Worm (Caenorhabditis elegans): Measurements from ENCODE around the gene inpp-5K.

inpp-5K gene

ce11 chrIII:8199060-8199459 is 37.9 kb upstream of the inpp-5K start:
- TF ChIP-seq C34F6.9 (tag; optimal IDR thresholded peaks at IDR 0.05) = no peak
- no peak for TF ChIP-seq snpc-4 (tag; optimal IDR thresholded peaks at IDR 0.05)
- no peak for TF ChIP-seq lin-39 (tag; optimal IDR thresholded peaks at IDR 0.05)
- TF ChIP-seq mdl-1 (tag; optimal IDR thresholded peaks at IDR 0.05) = no peak
- TF ChIP-seq crh-2 (tag; optimal IDR thresholded peaks at IDR 0.05) = no peak
- no peak for TF ChIP-seq lin-11 (tag; optimal IDR thresholded peaks at IDR 0.05)
- TF ChIP-seq ZK546.5 (tag; optimal IDR thresholded peaks at IDR 0.05) = no peak

ce11 chrIII:8191695-8192094 is 30.6 kb upstream of the inpp-5K start, which contains the start of gene C50C3.1:
C50C3.1 (plus strand) TSS chrIII:8191995.
- TF ChIP-seq nhr-25 (tag; optimal IDR thresholded peaks at IDR 0.05) = no peak

ce11 chrIII:8190505-8190904 is 29.4 kb upstream of the inpp-5K start, which contains the start of gene C50C3.19:
C50C3.19 (plus strand) TSS chrIII:8190805.
- TF ChIP-seq zag-1 (tag; optimal IDR thresholded peaks at IDR 0.05) (no peak), F13H6.1 (tag; optimal IDR thresholded peaks at IDR 0.05) (no peak)

ce11 chrIII:8185130-8185529 is 24.0 kb upstream of the inpp-5K start:
- TF ChIP-seq nhr-129 (tag; optimal IDR thresholded peaks at IDR 0.05) (no peak), gmeb-1 (tag; optimal IDR thresholded peaks at IDR 0.05) (no peak), fos-1 (tag; optimal IDR thresholded peaks at IDR 0.05) (no peak), crh-2 (tag; optimal IDR thresholded peaks at IDR 0.05) (no peak), unc-55 (GFP tag; optimal IDR thresholded peaks at IDR 0.05) (no peak)

DNA sequence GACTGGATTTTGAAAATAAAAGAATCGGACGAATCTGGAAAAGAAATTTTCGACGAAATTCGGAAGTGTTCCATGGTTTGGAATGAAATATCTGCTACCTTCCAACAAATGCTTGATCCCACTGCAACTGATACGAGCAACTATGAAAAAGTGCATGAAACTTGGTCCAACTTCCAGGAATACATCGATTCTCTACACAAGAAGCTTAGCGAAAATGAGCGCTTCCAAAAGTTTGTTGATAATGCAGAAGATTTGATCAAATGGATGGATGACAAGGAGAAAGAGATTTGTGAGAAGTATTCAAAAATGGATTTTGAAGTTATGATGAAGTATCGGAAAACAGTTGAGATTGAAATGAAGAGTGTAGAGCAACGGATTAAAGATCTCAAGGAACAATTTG is 21.4 kb upstream of the inpp-5K start:
- no peak for TF ChIP-seq elt-3 (tag; optimal IDR thresholded peaks at IDR 0.05)
- TF ChIP-seq ztf-1 (GFP tag; conservative IDR thresholded peaks at IDR 0.05) = no peak
- no peak for TF ChIP-seq nhr-77 (tag; optimal IDR thresholded peaks at IDR 0.05)
- TF ChIP-seq sma-9 (GFP tag; optimal IDR thresholded peaks at IDR 0.05) = no peak
- TF ChIP-seq sma-9 (tag; optimal IDR thresholded peaks at IDR 0.05) = no peak
- TF ChIP-seq nhr-11 (tag; optimal IDR thresholded peaks at IDR 0.05) = no peak
- TF ChIP-seq nhr-25 (tag; optimal IDR thresholded peaks at IDR 0.05) = no peak
- no peak for TF ChIP-seq ZK546.5 (tag; optimal IDR thresholded peaks at IDR 0.05)
- no peak for TF ChIP-seq unc-62 (GFP tag; optimal IDR thresholded peaks at IDR 0.05)

- TF ChIP-seq sem-4 (tag; optimal IDR thresholded peaks at IDR 0.05) (no peak), nhr-11 (tag; optimal IDR thresholded peaks at IDR 0.05) (no peak), mab-5 (tag; optimal IDR thresholded peaks at IDR 0.05) (no peak), Y55F3AM.14 (GFP tag; optimal IDR thresholded peaks at IDR 0.05) (no peak), nhr-129 (tag; optimal IDR thresholded peaks at IDR 0.05) (no peak), sma-3 (GFP tag; optimal IDR thresholded peaks at IDR 0.05) (no peak), elt-1 (tag; optimal IDR thresholded peaks at IDR 0.05) (no peak), nhr-77 (tag; optimal IDR thresholded peaks at IDR 0.05) (no peak), C34F6.9 (tag; optimal IDR thresholded peaks at IDR 0.05) (no peak), R02D3.7 (tag; optimal IDR thresholded peaks at IDR 0.05) (no peak), blmp-1 (tag; optimal IDR thresholded peaks at IDR 0.05; ENCODE audit: insufficient read depth) (no peak), unc-39 (tag; optimal IDR thresholded peaks at IDR 0.05) (no peak), ztf-11 (tag; optimal IDR thresholded peaks at IDR 0.05) (no peak), fos-1 (tag; optimal IDR thresholded peaks at IDR 0.05) (no peak)
These were observed 20.4 kb upstream of the inpp-5K start, which contains the start of gene spc-2 for ce11 chrIII:8181581-8181980. spc-2 (plus strand) TSS chrIII:8181881.

DNA sequence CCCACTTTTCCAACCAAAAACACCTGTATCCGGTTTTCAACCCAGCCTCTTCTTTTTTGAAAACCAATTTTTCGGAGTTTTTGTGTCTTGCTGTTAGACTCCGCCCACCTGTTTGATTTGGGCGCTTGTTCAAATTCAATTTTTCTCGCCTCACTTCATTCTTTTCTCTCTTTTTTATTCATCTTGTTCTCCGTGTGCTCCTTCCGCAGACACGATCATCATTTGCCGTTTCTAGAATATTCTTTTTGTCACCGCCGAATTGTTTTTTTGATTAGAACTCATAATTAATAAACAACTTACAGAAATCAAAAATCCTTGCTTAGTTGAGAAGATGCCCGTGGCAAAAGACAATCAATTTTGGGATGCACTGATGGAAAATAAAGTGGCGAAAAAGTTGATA is 17.8 kb upstream of the inpp-5K start, which contains the start of gene C50C3.5:
Gene C50C3.5, plus strand, starts transcription at position 301 of the 400 bp plus-strand sequence.
- no peak for TF ChIP-seq unc-55 (GFP tag; optimal IDR thresholded peaks at IDR 0.05)
- no peak for TF ChIP-seq snpc-4 (tag; optimal IDR thresholded peaks at IDR 0.05)
- no peak for TF ChIP-seq elt-1 (tag; optimal IDR thresholded peaks at IDR 0.05)
- TF ChIP-seq crh-2 (tag; optimal IDR thresholded peaks at IDR 0.05) = no peak
- no peak for TF ChIP-seq peb-1 (tag; optimal IDR thresholded peaks at IDR 0.05)
- no peak for TF ChIP-seq nhr-12 (tag; optimal IDR thresholded peaks at IDR 0.05)
- no peak for TF ChIP-seq mbf-1 (tag; optimal IDR thresholded peaks at IDR 0.05)
- TF ChIP-seq nhr-10 (tag; optimal IDR thresholded peaks at IDR 0.05) = no peak
- TF ChIP-seq dmd-4 (tag; optimal IDR thresholded peaks at IDR 0.05) = no peak
- TF ChIP-seq Y55F3AM.14 (GFP tag; optimal IDR thresholded peaks at IDR 0.05) = no peak
- no peak for TF ChIP-seq ztf-4 (tag; optimal IDR thresholded peaks at IDR 0.05)
- TF ChIP-seq aly-2 (tag; optimal IDR thresholded peaks at IDR 0.05) = no peak
- no peak for TF ChIP-seq alr-1 (tag; optimal IDR thresholded peaks at IDR 0.05)
- TF ChIP-seq egl-27 (tag; optimal IDR thresholded peaks at IDR 0.05) = no peak
- no peak for TF ChIP-seq blmp-1 (tag; optimal IDR thresholded peaks at IDR 0.05; ENCODE audit: insufficient read depth)
- no peak for TF ChIP-seq lin-39 (tag; optimal IDR thresholded peaks at IDR 0.05)
- TF ChIP-seq ama-1 (optimal IDR thresholded peaks at IDR 0.05) = no peak

Data from whole organism, L2 larva.